Worm (Caenorhabditis elegans) whole organism, young adult: ENCODE results near the gene C52E4.7.

Experiments used
- B0035.1 ChIP-seq: sonication (generic microtip); optimal IDR thresholded peaks from 2 replicates; lab custom pipeline; 2016; ENCODE audit warnings: missing genetic modification characterization, mild to moderate bottlenecking, missing compliant biosample characterization, missing genotype, missing genetic modification reagents
- B0336.3 ChIP-seq: fragments of 200-800 bp; sonication (Bioruptor generic); IDR thresholded peaks from 2 replicates; pipeline ENCODE4 v1.3.6; 2022; ENCODE audit warnings: missing genetic modification characterization, missing compliant biosample characterization
- C06A6.2 ChIP-seq: fragments of 200-800 bp; sonication (Bioruptor generic); conservative IDR thresholded peaks from 2 replicates; pipeline ENCODE4 v1.3.6; 2022; ENCODE audit warnings: missing genetic modification characterization, missing compliant biosample characterization
- F23B12.7 ChIP-seq: sonication (generic microtip); optimal IDR thresholded peaks from 2 replicates; lab custom pipeline; 2017; ENCODE audit warnings: missing genetic modification characterization, mild to moderate bottlenecking, missing compliant biosample characterization, antibody characterized with exemption, moderate library complexity; ENCODE audit not compliant: insufficient read depth
- F33H1.4 ChIP-seq: fragments of 200-800 bp; sonication (Bioruptor generic); IDR thresholded peaks from 2 replicates; pipeline ENCODE4 v1.3.6; 2022; ENCODE audit warnings: missing genetic modification reagents, missing genetic modification characterization, missing compliant biosample characterization
- F52B5.7 ChIP-seq: sonication (generic microtip); optimal IDR thresholded peaks from 2 replicates; lab custom pipeline; 2016; ENCODE audit warnings: mild to moderate bottlenecking, missing genetic modification characterization, missing compliant biosample characterization
- F57C9.4 ChIP-seq: sonication (generic microtip); optimal IDR thresholded peaks from 2 replicates; lab custom pipeline; 2017; ENCODE audit warnings: mild to moderate bottlenecking, missing genetic modification characterization, missing compliant biosample characterization
- T26A5.8 ChIP-seq: sonication (generic microtip); optimal IDR thresholded peaks from 2 replicates; lab custom pipeline; 2016; ENCODE audit warnings: missing genetic modification characterization, missing compliant biosample characterization
- Y53F4B.3 ChIP-seq: fragments of 200-800 bp; sonication (Bioruptor generic); IDR thresholded peaks from 2 replicates; pipeline ENCODE4 v1.3.6; 2022; ENCODE audit warnings: missing genetic modification reagents, missing genetic modification characterization, missing compliant biosample characterization
- Y79H2A.3 ChIP-seq: fragments of 200-800 bp; sonication (Bioruptor generic); conservative IDR thresholded peaks from 2 replicates; pipeline ENCODE4 v1.3.6; 2022; ENCODE audit warnings: missing genetic modification reagents, missing genetic modification characterization, missing compliant biosample characterization
- ZK185.1 ChIP-seq: sonication (generic microtip); optimal IDR thresholded peaks from 2 replicates; lab custom pipeline; 2016; ENCODE audit warnings: mild to moderate bottlenecking, missing genetic modification characterization, missing compliant biosample characterization; ENCODE audit not compliant: poor library complexity, severe bottlenecking
- akir-1 ChIP-seq: fragments of 200-800 bp; sonication (Bioruptor generic); optimal IDR thresholded peaks from 2 replicates; lab custom pipeline; 2018; ENCODE audit warnings: mild to moderate bottlenecking, missing genetic modification characterization, moderate library complexity, missing compliant biosample characterization
- aptf-2 ChIP-seq: fragments of 200-800 bp; sonication (Bioruptor generic); conservative IDR thresholded peaks from 2 replicates; pipeline ENCODE4 v1.3.6; 2022; ENCODE audit warnings: missing genetic modification reagents, missing genetic modification characterization, missing compliant biosample characterization
- attf-3 ChIP-seq: fragments of 200-800 bp; sonication (Bioruptor generic); conservative IDR thresholded peaks from 2 replicates; pipeline ENCODE4 v1.3.6; 2022; ENCODE audit warnings: missing genetic modification reagents, missing genetic modification characterization, missing compliant biosample characterization
- cebp-1 ChIP-seq, 2 experiments: fragments of 200-800 bp in 1 of 2; sonication (Bioruptor generic) in 1 of 2; sonication (generic microtip) in 1 of 2; IDR thresholded peaks in 1 of 2; optimal IDR thresholded peaks in 1 of 2; 2 replicates each; pipeline versions ENCODE4 v1.3.6 to Lab custom; 2017 to 2022; ENCODE audit warnings: missing compliant biosample characterization in 2 of 2, missing genetic modification characterization in 2 of 2, mild to moderate bottlenecking in 1 of 2, missing genetic modification reagents in 1 of 2, moderate library complexity in 1 of 2
- ceh-27 ChIP-seq: fragments of 200-800 bp; sonication (Bioruptor generic); optimal IDR thresholded peaks from 2 replicates; lab custom pipeline; 2018; ENCODE audit warnings: mild to moderate bottlenecking, missing genetic modification characterization, moderate library complexity, missing compliant biosample characterization
- ceh-91 ChIP-seq: fragments of 200-800 bp; sonication (Bioruptor generic); IDR thresholded peaks from 2 replicates; pipeline ENCODE4 v1.3.6; 2022; ENCODE audit warnings: missing genetic modification reagents, missing genetic modification characterization, missing compliant biosample characterization
- dox-1 ChIP-seq: fragments of 200-800 bp; sonication (Bioruptor generic); IDR thresholded peaks from 2 replicates; pipeline ENCODE4 v1.3.6; 2022; ENCODE audit warnings: missing genetic modification reagents, missing genetic modification characterization, missing compliant biosample characterization
- efl-1 ChIP-seq: fragments of 150-350 bp; optimal IDR thresholded peaks from 2 replicates; lab custom pipeline; 2014; ENCODE audit warnings: missing biosample characterization, missing genetic modification reagents, missing genetic modification characterization
- egrh-3 ChIP-seq: fragments of 200-800 bp; sonication (Bioruptor generic); IDR thresholded peaks from 2 replicates; pipeline ENCODE4 v1.3.6; 2022; ENCODE audit warnings: missing genetic modification reagents, missing genetic modification characterization, missing compliant biosample characterization
- ets-4 ChIP-seq: fragments of 200-800 bp; sonication (Bioruptor generic); optimal IDR thresholded peaks from 2 replicates; lab custom pipeline; 2018; ENCODE audit warnings: mild to moderate bottlenecking, missing genetic modification characterization, missing compliant biosample characterization
- fkh-3 ChIP-seq: sonication (generic microtip); optimal IDR thresholded peaks from 2 replicates; lab custom pipeline; 2016; ENCODE audit warnings: mild to moderate bottlenecking, missing genetic modification characterization, missing compliant biosample characterization
- gei-17 ChIP-seq: fragments of 200-800 bp; sonication (Bioruptor generic); optimal IDR thresholded peaks from 2 replicates; lab custom pipeline; 2018; ENCODE audit warnings: mild to moderate bottlenecking, missing genetic modification characterization, missing compliant biosample characterization
- him-1 ChIP-seq: sonication (generic microtip); optimal IDR thresholded peaks from 2 replicates; lab custom pipeline; 2016; ENCODE audit warnings: missing genotype, missing genetic modification reagents, missing genetic modification characterization, missing compliant biosample characterization
- lag-1 ChIP-seq: fragments of 200-800 bp; sonication (Bioruptor generic); IDR thresholded peaks from 2 replicates; pipeline ENCODE4 v1.3.6; 2022; ENCODE audit warnings: missing genetic modification reagents, missing genetic modification characterization, missing compliant biosample characterization
- lir-1 ChIP-seq: fragments of 200-800 bp; sonication (Bioruptor generic); conservative IDR thresholded peaks from 2 replicates; pipeline ENCODE4 v1.3.6; 2022; ENCODE audit warnings: missing genetic modification reagents, missing genetic modification characterization, missing compliant biosample characterization
- madf-10 ChIP-seq: sonication (generic microtip); optimal IDR thresholded peaks from 2 replicates; lab custom pipeline; 2016; ENCODE audit warnings: mild to moderate bottlenecking, missing genetic modification characterization, missing compliant biosample characterization
- mxl-1 ChIP-seq: sonication (generic microtip); optimal IDR thresholded peaks from 2 replicates; lab custom pipeline; 2016; ENCODE audit warnings: missing genetic modification characterization, missing compliant biosample characterization
- nfyb-1 ChIP-seq: fragments of 200-800 bp; sonication (Bioruptor generic); IDR thresholded peaks from 2 replicates; pipeline ENCODE4 v1.3.6; 2022; ENCODE audit warnings: missing genetic modification reagents, missing genetic modification characterization, missing compliant biosample characterization
- nhr-120 ChIP-seq: fragments of 200-800 bp; sonication (Bioruptor generic); IDR thresholded peaks from 2 replicates; pipeline ENCODE4 v1.3.6; 2022; ENCODE audit warnings: missing genetic modification characterization, missing compliant biosample characterization
- rcor-1 ChIP-seq: fragments of 200-800 bp; sonication (Bioruptor generic); IDR thresholded peaks from 2 replicates; pipeline ENCODE4 v1.3.6; 2022; ENCODE audit warnings: missing genetic modification reagents, missing genetic modification characterization, missing compliant biosample characterization
- rec-8 ChIP-seq, 2 experiments: sonication (generic microtip); optimal IDR thresholded peaks; 2 replicates each; lab custom pipeline; 2016; ENCODE audit warnings: mild to moderate bottlenecking in 2 of 2, missing genetic modification characterization in 2 of 2, missing genetic modification reagents in 2 of 2, missing genotype in 2 of 2, missing biosample characterization in 1 of 2, missing compliant biosample characterization in 1 of 2, moderate library complexity in 1 of 2
- sdz-38 ChIP-seq: sonication (generic microtip); optimal IDR thresholded peaks from 2 replicates; lab custom pipeline; 2016; ENCODE audit warnings: missing genotype, missing genetic modification characterization, missing compliant biosample characterization
- tbx-9 ChIP-seq: sonication (generic microtip); optimal IDR thresholded peaks from 2 replicates; lab custom pipeline; 2016; ENCODE audit warnings: borderline replicate concordance, missing genetic modification characterization, inconsistent platforms, missing compliant biosample characterization
- zim-3 ChIP-seq: sonication (generic microtip); optimal IDR thresholded peaks from 2 replicates; lab custom pipeline; 2017; ENCODE audit warnings: mild to moderate bottlenecking, missing genetic modification characterization, moderate library complexity, missing compliant biosample characterization
- ztf-25 ChIP-seq: fragments of 200-800 bp; sonication (Bioruptor generic); IDR thresholded peaks from 2 replicates; pipeline ENCODE4 v1.3.6; 2022; ENCODE audit warnings: missing genetic modification reagents, missing genetic modification characterization, missing compliant biosample characterization
- ztf-3 ChIP-seq: fragments of 200-800 bp; sonication (Bioruptor generic); optimal IDR thresholded peaks from 2 replicates; lab custom pipeline; 2018; ENCODE audit warnings: mild to moderate bottlenecking, missing genetic modification characterization, missing compliant biosample characterization

C52E4.7 gene

DNA sequence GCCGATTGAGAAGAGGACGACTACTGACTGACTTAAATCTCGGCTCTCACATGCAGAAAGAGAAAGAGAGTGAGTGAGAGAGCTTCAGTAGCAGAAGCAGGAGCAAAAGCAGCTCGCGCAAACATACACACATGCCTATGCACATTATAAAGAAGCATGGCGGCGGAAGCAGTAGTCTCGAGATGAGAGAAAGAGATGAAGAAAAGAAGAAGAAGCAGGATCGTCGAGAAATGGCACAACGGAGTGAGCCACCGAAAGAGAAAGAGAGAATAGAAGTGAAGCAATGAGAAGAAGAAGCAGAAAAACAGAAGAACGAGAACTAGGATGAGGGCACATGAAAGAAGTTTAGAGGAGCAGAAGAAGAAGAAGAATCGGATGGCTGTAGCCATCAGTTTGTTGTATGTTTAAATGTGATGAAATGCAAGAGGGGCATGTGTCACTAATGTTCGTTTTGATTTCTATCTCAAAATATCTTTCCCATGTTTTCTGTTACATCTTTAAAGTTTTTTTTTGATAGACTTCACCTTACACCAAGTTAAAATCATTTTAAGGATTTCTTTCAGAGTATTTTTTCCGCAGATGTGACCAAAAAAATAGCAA lies 32.9 kb downstream of the C52E4.7 start (continued):
- TF ChIP-seq tbx-9 (tag; lab: Kevin White, UChicago) (no peak), rec-8 (tag; optimal IDR thresholded peaks at IDR 0.05; lab: Kevin White, UChicago) (no peak), Y53F4B.3 (no peak), madf-10 (tag; lab: Kevin White, UChicago) (no peak)

DNA sequence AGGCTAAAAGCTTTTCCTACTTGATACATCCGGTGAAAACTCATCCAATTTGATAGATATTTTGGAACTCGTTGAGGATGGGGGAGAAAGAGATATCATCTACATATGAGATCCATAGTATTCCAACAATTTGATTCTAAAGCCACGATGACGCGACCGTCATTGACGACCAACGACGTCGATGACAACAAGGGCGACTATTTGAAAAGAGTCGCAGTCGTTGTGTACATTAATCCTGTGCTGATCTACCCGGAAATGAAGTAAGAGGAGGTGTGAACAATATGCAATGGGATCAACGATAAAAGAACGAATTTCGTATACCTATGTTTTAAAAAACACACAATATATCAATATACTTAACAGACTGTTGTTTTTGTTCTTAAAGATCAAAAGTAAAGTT lies 34.1 kb downstream of the C52E4.7 start:
- TF ChIP-seq dox-1 (GFP tag; lab: Robert Waterston, UW): no peak

DNA sequence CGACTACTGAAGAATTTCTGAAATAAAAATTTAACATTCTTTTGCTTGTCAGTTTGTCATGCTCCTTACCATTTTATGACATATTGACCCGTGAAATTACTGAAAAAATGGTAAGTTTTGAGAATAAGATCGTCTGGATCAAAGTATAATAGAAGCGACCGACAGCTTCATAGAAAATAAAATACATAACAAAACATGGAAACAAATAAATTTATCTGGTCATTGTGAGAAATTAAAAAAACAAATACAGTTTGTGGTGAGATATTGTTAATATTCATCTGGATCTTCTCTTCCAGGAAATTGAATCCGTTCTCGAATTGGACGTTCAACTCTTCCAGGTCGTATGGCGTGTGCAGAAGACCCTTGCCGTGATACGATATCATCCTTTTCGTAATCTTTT lies 38.0 kb downstream of the C52E4.7 start, which contains the start of gene pkc-1:
TSS of gene pkc-1 (minus strand) at position 101 of the 400 bp plus-strand sequence.
- TF ChIP-seq Y79H2A.3 (GFP tag; lab: Robert Waterston, UW): no peak
- no peak for TF ChIP-seq B0035.1
- TF ChIP-seq akir-1 (GFP tag; lab: Kevin White, UChicago): no peak
- TF ChIP-seq sdz-38 (tag; lab: Kevin White, UChicago): no peak
- TF ChIP-seq nfyb-1 (GFP tag; lab: Robert Waterston, UW): no peak
- no peak for TF ChIP-seq attf-3 (GFP tag; lab: Robert Waterston, UW)
- TF ChIP-seq aptf-2 (GFP tag; lab: Robert Waterston, UW): no peak
- TF ChIP-seq dox-1 (GFP tag; lab: Robert Waterston, UW): no peak
- no peak for TF ChIP-seq ets-4
- TF ChIP-seq rcor-1: no peak
- no peak for TF ChIP-seq T26A5.8
- no peak for TF ChIP-seq C06A6.2 (GFP tag; lab: Robert Waterston, UW)
- no peak for TF ChIP-seq fkh-3 (tag; lab: Kevin White, UChicago)
- no peak for TF ChIP-seq ceh-91 (GFP tag; lab: Robert Waterston, UW)
- TF ChIP-seq egrh-3: no peak
- TF ChIP-seq efl-1 (GFP tag; lab: Kevin White, UChicago): no peak

DNA sequence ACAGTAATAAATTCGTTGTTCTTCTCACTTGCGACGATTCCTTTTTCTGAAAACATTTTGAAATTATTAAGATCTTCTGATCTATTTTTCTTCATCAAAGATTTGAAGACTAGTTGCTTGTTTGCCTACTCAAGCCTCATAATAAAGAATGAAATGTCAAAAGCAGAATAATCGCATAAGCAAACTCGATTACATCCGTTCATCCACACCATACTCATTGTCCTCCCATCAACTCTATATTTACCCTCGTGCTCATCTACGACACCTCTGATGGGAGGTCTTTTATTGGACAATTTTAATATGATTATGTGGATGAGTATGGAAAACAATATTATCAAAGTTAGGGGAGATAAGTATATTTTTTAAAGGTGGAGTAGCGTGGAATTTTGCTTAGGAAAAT lies 39.7 kb downstream of the C52E4.7 start:
- no peak for TF ChIP-seq F52B5.7
- TF ChIP-seq ztf-25 (GFP tag; lab: Robert Waterston, UW): no peak
- no peak for TF ChIP-seq mxl-1
- no peak for TF ChIP-seq ceh-91 (GFP tag; lab: Robert Waterston, UW)
- TF ChIP-seq him-1 (tag; lab: Kevin White, UChicago): no peak
- no peak for TF ChIP-seq ZK185.1 (tag; lab: Kevin White, UChicago)
- no peak for TF ChIP-seq lag-1 (GFP tag; lab: Robert Waterston, UW)
- no peak for TF ChIP-seq F23B12.7 (tag; lab: Kevin White, UChicago)
- no peak for TF ChIP-seq zim-3 (tag; lab: Kevin White, UChicago)
- no peak for TF ChIP-seq F33H1.4 (GFP tag; lab: Robert Waterston, UW)
- no peak for TF ChIP-seq cebp-1 (GFP tag; IDR thresholded peaks at IDR 0.05; lab: Robert Waterston, UW)
- no peak for TF ChIP-seq cebp-1 (tag; optimal IDR thresholded peaks at IDR 0.05; lab: Kevin White, UChicago)
- TF ChIP-seq ztf-3: no peak
- TF ChIP-seq ceh-27 (GFP tag; lab: Kevin White, UChicago): no peak
- TF ChIP-seq F57C9.4: no peak
- TF ChIP-seq B0336.3 (GFP tag; lab: Robert Waterston, UW): no peak
- no peak for TF ChIP-seq lir-1
- no peak for TF ChIP-seq gei-17
- TF ChIP-seq nhr-120 (GFP tag; lab: Robert Waterston, UW): no peak
